Fruit fly (Drosophila melanogaster): ENCODE results near the gene Oga.
A peak's percentile ranks its signal among the peaks of the same experiment; 100 is the strongest.

The Oga gene

DNA sequence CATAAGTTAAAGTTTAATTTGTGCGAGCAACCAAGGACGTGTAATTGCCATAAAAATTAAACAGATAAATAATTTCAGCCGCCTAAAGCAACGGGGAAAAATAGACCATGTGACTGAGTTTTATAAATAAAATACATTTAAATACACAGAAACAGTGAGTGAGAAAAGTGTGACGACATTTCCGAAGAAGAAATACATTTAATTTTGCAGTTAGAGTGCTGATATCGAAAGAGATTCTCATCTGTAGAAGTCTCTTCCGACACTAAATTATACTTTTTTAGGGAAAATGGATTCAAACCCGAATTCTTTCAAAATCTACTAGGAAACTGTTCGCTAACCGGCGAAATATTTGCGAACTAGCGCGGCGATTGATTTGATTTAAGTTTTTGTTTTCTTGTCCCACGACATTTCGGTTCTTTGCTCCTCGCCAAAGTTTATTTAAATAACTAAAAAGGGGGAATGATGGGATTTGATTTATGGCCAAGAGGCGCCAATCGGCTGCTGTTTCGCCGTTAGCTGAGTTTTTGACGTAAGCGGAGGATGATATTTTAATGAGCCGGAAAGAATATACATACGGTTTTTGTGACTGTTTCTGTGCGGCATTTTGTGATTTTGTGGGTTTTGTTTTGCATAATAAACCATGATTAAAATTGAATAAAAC, 29.2 kb upstream of the Oga start:
- TF ChIP-seq Pif1B (GFP tag; optimal IDR thresholded peaks at IDR 0.05): no peak
- TF ChIP-seq CG14655 (GFP tag; optimal IDR thresholded peaks at IDR 0.05): no peak
- TF ChIP-seq CG17806 (tag; optimal IDR thresholded peaks at IDR 0.05): no peak
- no peak for TF ChIP-seq Pif1A (GFP tag; optimal IDR thresholded peaks at IDR 0.05)
- no peak for TF ChIP-seq EcR (GFP tag; optimal IDR thresholded peaks at IDR 0.05)
- no peak for TF ChIP-seq CG8159 (tag; optimal IDR thresholded peaks at IDR 0.05)
- TF ChIP-seq Ets98B (GFP tag; IDR thresholded peaks at IDR 0.05): no peak
- TF ChIP-seq CG13204 (GFP tag; optimal IDR thresholded peaks at IDR 0.05): no peak
- TF ChIP-seq CG15710 (tag; optimal IDR thresholded peaks at IDR 0.05): no peak
- TF ChIP-seq CG12605 (GFP tag; IDR thresholded peaks at IDR 0.05): no peak
- TF ChIP-seq CG9948 (tag; optimal IDR thresholded peaks at IDR 0.05): no peak
- no peak for TF ChIP-seq CG34367 (tag; optimal IDR thresholded peaks at IDR 0.05)
- no peak for TF ChIP-seq gl (tag; optimal IDR thresholded peaks at IDR 0.05)
- TF ChIP-seq fd96Ca (GFP tag; IDR thresholded peaks at IDR 0.05): no peak

DNA sequence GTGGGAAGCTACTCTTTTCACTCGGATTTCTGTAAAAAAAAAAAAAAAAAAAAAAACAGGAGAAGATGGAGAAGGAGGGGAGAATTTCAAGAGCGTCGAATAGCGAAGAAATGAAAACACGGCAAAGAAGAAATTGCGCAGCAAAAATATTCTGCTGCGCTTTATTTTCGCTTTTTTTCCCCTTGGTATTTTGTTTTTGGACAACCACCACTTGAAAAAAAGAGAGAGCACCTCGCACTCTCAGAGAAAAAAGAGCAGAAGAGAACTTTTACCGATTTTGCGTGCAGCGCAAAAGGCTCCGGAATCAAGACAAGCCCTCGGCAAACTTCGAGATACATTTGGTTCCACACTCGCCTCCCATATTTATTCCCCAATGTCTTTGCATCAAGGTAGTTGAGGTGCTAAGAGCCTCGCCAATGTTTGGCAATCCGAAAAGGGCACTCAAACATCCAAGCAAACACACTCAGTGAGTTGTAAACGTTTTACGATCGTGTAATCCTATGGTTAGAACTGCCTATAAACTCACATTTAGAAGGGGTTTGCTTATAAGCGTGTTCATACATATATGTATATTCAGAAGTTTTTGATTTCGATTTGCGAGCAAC, 28.0 kb upstream of the Oga start:
- peak; percentile 15 for TF ChIP-seq CG13204 (GFP tag; optimal IDR thresholded peaks at IDR 0.05)
- peak; percentile 22 for TF ChIP-seq Snoo (tag; optimal IDR thresholded peaks at IDR 0.05)
- TF ChIP-seq CG12605 (GFP tag; IDR thresholded peaks at IDR 0.05): no peak
- no peak for TF ChIP-seq Pif1A (GFP tag; optimal IDR thresholded peaks at IDR 0.05)

DNA sequence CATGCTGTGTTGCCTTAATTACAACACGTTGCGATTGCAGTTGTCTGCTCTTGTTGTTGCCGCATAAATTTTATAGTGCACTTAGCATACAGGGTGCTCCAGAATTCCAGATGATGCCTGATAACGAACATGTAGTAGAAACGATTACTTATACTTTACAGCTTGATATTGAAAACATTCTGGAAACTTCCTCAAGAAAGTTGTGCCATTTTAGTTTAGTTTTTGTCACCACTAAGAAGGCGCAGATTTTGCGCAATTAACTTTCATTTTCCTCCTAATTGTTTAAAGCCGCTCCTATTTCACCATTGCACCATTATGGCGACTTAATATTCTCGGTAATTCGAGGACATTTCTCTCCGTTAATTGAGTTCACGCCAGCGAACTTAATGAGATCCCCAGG, 26.6 kb upstream of the Oga start:
- peak; percentile 22 for TF ChIP-seq CG13204 (GFP tag; optimal IDR thresholded peaks at IDR 0.05)
- no peak for TF ChIP-seq rn (GFP tag; IDR thresholded peaks at IDR 0.05)
- no peak for TF ChIP-seq CG34367 (tag; optimal IDR thresholded peaks at IDR 0.05)
- TF ChIP-seq CG9948 (tag; optimal IDR thresholded peaks at IDR 0.05): peak; percentile 31
- peak; percentile 30 for TF ChIP-seq CG17806 (tag; optimal IDR thresholded peaks at IDR 0.05)
- TF ChIP-seq Pif1B (GFP tag; optimal IDR thresholded peaks at IDR 0.05): peak; percentile 5
- TF ChIP-seq CG15710 (tag; optimal IDR thresholded peaks at IDR 0.05): peak; percentile 37
- no peak for TF ChIP-seq Ets98B (GFP tag; IDR thresholded peaks at IDR 0.05)
- peak; percentile 46 for TF ChIP-seq CG8159 (tag; optimal IDR thresholded peaks at IDR 0.05)
- peak; percentile 4 for TF ChIP-seq Pif1A (GFP tag; optimal IDR thresholded peaks at IDR 0.05)

DNA sequence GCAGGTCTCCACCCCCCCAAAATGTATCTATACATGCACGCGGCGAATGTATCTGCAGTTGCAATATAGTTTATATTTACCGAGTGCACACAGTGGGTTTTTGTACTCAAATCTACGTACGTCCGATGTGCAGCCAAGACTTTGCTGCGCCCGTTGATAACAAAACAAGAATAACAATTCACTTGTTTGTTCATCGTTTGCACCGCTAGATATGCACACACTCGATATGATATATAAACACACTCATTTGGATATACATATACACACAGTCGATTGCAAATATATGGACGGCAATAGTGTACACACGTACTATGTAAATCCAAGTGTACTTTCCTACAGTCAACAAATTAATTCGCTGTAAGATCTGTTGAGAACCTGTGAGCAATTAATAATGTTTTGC, 25.1 kb upstream of the Oga start:
- no peak for TF ChIP-seq CG8301 (tag; optimal IDR thresholded peaks at IDR 0.05)
- no peak for TF ChIP-seq CG13204 (GFP tag; optimal IDR thresholded peaks at IDR 0.05)
- 0 out of 2 replicates have a peak, but pooled peaks have one; percentile 18 for TF ChIP-seq CG32121 (GFP tag; IDR thresholded peaks at IDR 0.05)

DNA sequence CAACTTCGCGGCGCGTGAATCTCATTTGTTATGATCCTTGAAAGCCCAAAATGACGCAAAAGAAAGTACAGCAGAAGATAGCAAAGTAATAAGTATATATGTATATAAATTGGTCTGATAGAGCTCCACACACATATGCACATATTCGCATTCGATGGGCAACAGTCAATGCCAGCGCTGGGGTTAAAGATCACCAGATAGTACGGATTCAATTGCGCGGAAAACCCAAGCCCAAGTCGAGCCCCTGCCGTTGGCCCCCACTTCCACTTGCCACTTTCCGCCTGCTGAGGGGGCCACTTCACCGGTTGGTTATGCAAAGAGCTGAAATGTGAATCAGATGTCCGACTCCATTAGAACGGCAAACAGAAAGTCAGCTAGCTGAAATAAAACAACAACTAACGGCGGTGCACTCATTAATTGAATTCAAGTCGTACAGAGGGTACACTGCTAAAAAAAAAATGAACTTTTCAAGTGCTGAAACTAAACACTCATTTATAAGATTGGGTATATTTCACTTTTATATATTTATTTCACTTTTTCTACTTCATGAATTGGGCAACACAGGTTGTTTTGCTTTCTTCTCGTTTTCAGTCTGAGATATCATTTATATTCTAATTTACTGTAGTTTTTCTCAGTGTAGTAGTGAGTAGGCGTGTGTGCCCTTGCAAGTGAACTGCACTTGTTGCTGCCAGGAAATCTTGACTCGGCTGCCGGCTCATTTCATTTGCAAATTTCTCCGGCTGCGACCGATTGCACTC, 23.5 kb upstream of the Oga start:
- peak; percentile 26 for TF ChIP-seq CG34367 (tag; optimal IDR thresholded peaks at IDR 0.05)
- peak; percentile 2 for TF ChIP-seq Pif1B (GFP tag; optimal IDR thresholded peaks at IDR 0.05)
- TF ChIP-seq CG14655 (GFP tag; optimal IDR thresholded peaks at IDR 0.05): peak; percentile 66
- peak; percentile 29 for TF ChIP-seq Ets98B (GFP tag; IDR thresholded peaks at IDR 0.05)
- TF ChIP-seq CG17806 (tag; optimal IDR thresholded peaks at IDR 0.05): peak; percentile 53
- TF ChIP-seq CG13204 (GFP tag; optimal IDR thresholded peaks at IDR 0.05): no peak
- TF ChIP-seq Snoo (tag; optimal IDR thresholded peaks at IDR 0.05): peak; percentile 18
- peak; percentile 43 for TF ChIP-seq Pif1A (GFP tag; optimal IDR thresholded peaks at IDR 0.05)
- TF ChIP-seq gl (tag; optimal IDR thresholded peaks at IDR 0.05): no peak
- TF ChIP-seq CG8159 (tag; optimal IDR thresholded peaks at IDR 0.05): peak; percentile 68
- 0 out of 3 replicates have a peak, but pooled peaks have one; percentile 15 for TF ChIP-seq fd96Ca (GFP tag; IDR thresholded peaks at IDR 0.05)
- peak; percentile 41; the same call in 1 of the 2 replicates for TF ChIP-seq CG32121 (GFP tag; IDR thresholded peaks at IDR 0.05)
- no peak for TF ChIP-seq D1 (tag; optimal IDR thresholded peaks at IDR 0.05)
- 0 out of 2 replicates have a peak, but pooled peaks have one; percentile 39 for TF ChIP-seq CG12605 (GFP tag; IDR thresholded peaks at IDR 0.05)
- TF ChIP-seq CG9948 (tag; optimal IDR thresholded peaks at IDR 0.05): peak; percentile 42
- peak; percentile 56 for TF ChIP-seq CG15710 (tag; optimal IDR thresholded peaks at IDR 0.05)
- peak; percentile 62 for TF ChIP-seq CG8301 (tag; optimal IDR thresholded peaks at IDR 0.05)
- peak; percentile 62; the same call in 2 of the 3 replicates for TF ChIP-seq CG4496 (GFP tag; IDR thresholded peaks at IDR 0.05)
- no peak for TF ChIP-seq EcR (GFP tag; optimal IDR thresholded peaks at IDR 0.05)
- no peak for TF ChIP-seq CG10348 (GFP tag; IDR thresholded peaks at IDR 0.05)

DNA sequence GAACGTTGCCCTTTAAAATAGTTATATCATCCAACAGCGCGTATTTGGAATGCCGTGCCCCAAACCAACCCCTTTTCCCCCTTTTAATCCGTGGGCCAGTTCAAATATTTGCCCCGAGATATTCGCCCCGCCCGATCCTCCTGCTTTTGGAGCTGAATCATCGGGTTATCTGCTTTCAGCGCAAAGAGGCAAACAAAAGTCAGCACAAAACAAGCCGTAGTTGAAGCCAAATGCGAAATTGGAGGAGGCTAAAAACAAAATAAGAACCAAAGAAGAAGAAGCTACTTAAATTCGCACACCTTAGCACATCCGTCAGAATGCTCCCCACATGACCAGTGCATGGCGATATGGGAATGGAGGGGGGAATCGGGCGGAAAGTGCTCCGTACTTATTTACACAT, 21.3 kb upstream of the Oga start:
- TF ChIP-seq EcR (GFP tag; optimal IDR thresholded peaks at IDR 0.05): no peak
- TF ChIP-seq CG12605 (GFP tag; IDR thresholded peaks at IDR 0.05): no peak
- no peak for TF ChIP-seq CG32121 (GFP tag; IDR thresholded peaks at IDR 0.05)
- TF ChIP-seq CG34367 (tag; optimal IDR thresholded peaks at IDR 0.05): no peak
